Fruit fly (Drosophila melanogaster): ENCODE results near the gene CtsL4.

The CtsL4 gene

dm6 chr2L:10395642-10396487 is 39.5 kb upstream of the CtsL4 start, which contains the start of gene Mdh1 (continued):
- TF ChIP-seq Elba2 (GFP tag; optimal IDR thresholded peaks at IDR 0.05), result peak; percentile 92
- TF ChIP-seq CG43689 (GFP tag; IDR thresholded peaks at IDR 0.05), result no peak
- peak in 1 of 2 experiments; percentile 88 for TF ChIP-seq Pdp1 (GFP tag; optimal IDR thresholded peaks at IDR 0.05)
- peak; percentile 34; the same call in 1 of the 2 replicates for TF ChIP-seq bbx (GFP tag; IDR thresholded peaks at IDR 0.05; ENCODE audit: partially characterized antibody)
- TF ChIP-seq CG9817 (tag; optimal IDR thresholded peaks at IDR 0.05), result no peak
- peak; percentile 53 for TF ChIP-seq Sry-δ (GFP tag; optimal IDR thresholded peaks at IDR 0.05)
- no peak for TF ChIP-seq Spps (tag; optimal IDR thresholded peaks at IDR 0.05)
- peak; percentile 52 for TF ChIP-seq nom (GFP tag; optimal IDR thresholded peaks at IDR 0.05)
- TF ChIP-seq prd (optimal IDR thresholded peaks at IDR 0.05), result no peak
- no peak for TF ChIP-seq prd (GFP tag; IDR thresholded peaks at IDR 0.05)
- TF ChIP-seq gro (GFP tag; optimal IDR thresholded peaks at IDR 0.05), result no peak
- TF ChIP-seq CG15514 (GFP tag; optimal IDR thresholded peaks at IDR 0.05), result peak; percentile 72
- TF ChIP-seq CG10565 (GFP tag; optimal IDR thresholded peaks at IDR 0.05), result no peak
- no peak for TF ChIP-seq kni (GFP tag; optimal IDR thresholded peaks at IDR 0.05)
- TF ChIP-seq croc (GFP tag; conservative IDR thresholded peaks at IDR 0.05), result no peak
- no peak for TF ChIP-seq lmd (GFP tag; IDR thresholded peaks at IDR 0.05)
- TF ChIP-seq zen2 (GFP tag; IDR thresholded peaks at IDR 0.05; ENCODE audit: partially characterized antibody), result no peak
- no peak for TF ChIP-seq grn (GFP tag; optimal IDR thresholded peaks at IDR 0.05)

- TF ChIP-seq eve (GFP tag; optimal IDR thresholded peaks at IDR 0.05) (peak in 1 of 2 experiments; percentile 13), zf30C (GFP tag; optimal IDR thresholded peaks at IDR 0.05) (no peak)
Measured at dm6 chr2L:10395035-10395434, 38.6 kb upstream of the CtsL4 start.

- TF ChIP-seq grn (GFP tag; optimal IDR thresholded peaks at IDR 0.05), result peak; percentile 69
- peak; percentile 50 for TF ChIP-seq CG34376 (GFP tag; optimal IDR thresholded peaks at IDR 0.05)
- peak; percentile 60 for TF ChIP-seq Bgb (GFP tag; IDR thresholded peaks at IDR 0.05; ENCODE audit: partially characterized antibody)
- TF ChIP-seq sug (tag; optimal IDR thresholded peaks at IDR 0.05), result peak; percentile 99
- TF ChIP-seq exex (tag; optimal IDR thresholded peaks at IDR 0.05), result peak; percentile 96
- TF ChIP-seq CG30431 (GFP tag; optimal IDR thresholded peaks at IDR 0.05), result no peak
- peak; percentile 85 for TF ChIP-seq sd (tag; optimal IDR thresholded peaks at IDR 0.05)
- TF ChIP-seq CTCF (GFP tag; optimal IDR thresholded peaks at IDR 0.05), result peak; percentile 4
- peak; percentile 48; the same call in 1 of the 2 replicates for TF ChIP-seq amos (GFP tag; IDR thresholded peaks at IDR 0.05; ENCODE audit: partially characterized antibody)
- no peak for TF ChIP-seq hth (optimal IDR thresholded peaks at IDR 0.05)
- no peak for TF ChIP-seq bsh (GFP tag; optimal IDR thresholded peaks at IDR 0.05)
Measured at dm6 chr2L:10393467-10393866, 37.1 kb upstream of the CtsL4 start.

dm6 chr2L:10387869-10388726 is 31.7 kb upstream of the CtsL4 start, which contains the start of gene da:
Gene da, plus strand, starts transcription at chr2L:10388105.
- TF ChIP-seq CG3407 (GFP tag; optimal IDR thresholded peaks at IDR 0.05), result no peak
- peak in 1 of 2 experiments; percentile 43 for TF ChIP-seq Dfd (GFP tag; optimal IDR thresholded peaks at IDR 0.05)
- peak; percentile 58 for TF ChIP-seq CG18262 (tag; optimal IDR thresholded peaks at IDR 0.05)
- TF ChIP-seq CG8478 (optimal IDR thresholded peaks at IDR 0.05), result no peak
- TF ChIP-seq CG11695 (GFP tag; IDR thresholded peaks at IDR 0.05), result 0 out of 3 replicates have a peak, but pooled peaks have one; percentile 38
- TF ChIP-seq CG32532 (GFP tag; IDR thresholded peaks at IDR 0.05), result peak; percentile 66
- TF ChIP-seq CG17361 (GFP tag; IDR thresholded peaks at IDR 0.05), result peak; percentile 58; the same call in 1 of the 3 replicates
- peak; percentile 64; the same call in 1 of the 2 replicates for TF ChIP-seq CG14014 (GFP tag; IDR thresholded peaks at IDR 0.05)
- TF ChIP-seq MBD-R2 (GFP tag; IDR thresholded peaks at IDR 0.05), result peak; percentile 61
- peak; percentile 79 for TF ChIP-seq CG17186 (GFP tag; optimal IDR thresholded peaks at IDR 0.05)
- TF ChIP-seq sisA (GFP tag; IDR thresholded peaks at IDR 0.05), result no peak; the same call in 1 of the 2 replicates
- TF ChIP-seq NC2α (GFP tag; optimal IDR thresholded peaks at IDR 0.05), result no peak
- TF ChIP-seq CG5953 (GFP tag; IDR thresholded peaks at IDR 0.05), result no peak
- TF ChIP-seq Awh (GFP tag; IDR thresholded peaks at IDR 0.05), result peak; percentile 52; the same call in 1 of the 2 replicates
- peak; percentile 63 for TF ChIP-seq dmrt99B (tag; optimal IDR thresholded peaks at IDR 0.05)
